Worm (Caenorhabditis elegans) whole organism, mixed stage, embryonic: ENCODE measurements around the gene Y37H2C.4.

Experiments used
- M03D4.4 ChIP-seq: sonication (generic microtip); optimal IDR thresholded peaks from 2 replicates; lab custom pipeline; 2017; ENCODE audit warnings: mild to moderate bottlenecking, missing genetic modification characterization, missing compliant biosample characterization
- bed-3 ChIP-seq: fragments of 200-800 bp; sonication (Bioruptor generic); optimal IDR thresholded peaks from 3 replicates; lab custom pipeline; 2018; ENCODE audit warnings: mild to moderate bottlenecking, missing genetic modification characterization, moderate library complexity, missing compliant biosample characterization
- blmp-1 ChIP-seq: fragments of 150-350 bp; optimal IDR thresholded peaks from 2 replicates; lab custom pipeline; 2014; ENCODE audit warnings: missing biosample characterization, missing genetic modification characterization
- ceh-39 ChIP-seq: fragments of 150-350 bp; optimal IDR thresholded peaks from 2 replicates; lab custom pipeline; 2014; ENCODE audit warnings: missing biosample characterization, missing genetic modification characterization
- ceh-43 ChIP-seq: fragments of 200-800 bp; sonication (Bioruptor generic); optimal IDR thresholded peaks from 2 replicates; lab custom pipeline; 2018; ENCODE audit warnings: mild to moderate bottlenecking, missing genetic modification characterization, moderate library complexity, missing compliant biosample characterization
- ceh-83 ChIP-seq: fragments of 200-800 bp; sonication (Bioruptor generic); optimal IDR thresholded peaks from 2 replicates; lab custom pipeline; 2018; ENCODE audit warnings: mild to moderate bottlenecking, missing genetic modification characterization, missing compliant biosample characterization
- ces-1 ChIP-seq: fragments of 150-350 bp; optimal IDR thresholded peaks from 2 replicates; lab custom pipeline; 2014; ENCODE audit warnings: missing biosample characterization, missing genetic modification reagents, missing genetic modification characterization
- cnd-1 ChIP-seq: fragments of 200-800 bp; sonication (Bioruptor generic); optimal IDR thresholded peaks from 2 replicates; lab custom pipeline; 2018; ENCODE audit warnings: mild to moderate bottlenecking, missing genetic modification characterization, missing compliant biosample characterization
- drap-1 ChIP-seq: fragments of 200-800 bp; sonication (Bioruptor generic); optimal IDR thresholded peaks from 3 replicates; lab custom pipeline; 2018; ENCODE audit warnings: mild to moderate bottlenecking, missing genetic modification characterization, missing compliant biosample characterization
- elt-1 ChIP-seq: sonication (generic microtip); optimal IDR thresholded peaks from 2 replicates; lab custom pipeline; 2017; ENCODE audit warnings: missing genetic modification characterization, mild to moderate bottlenecking, missing compliant biosample characterization, antibody characterized with exemption, moderate library complexity, borderline replicate concordance; ENCODE audit not compliant: insufficient read depth
- elt-3 ChIP-seq: fragments of 150-350 bp; optimal IDR thresholded peaks from 2 replicates; lab custom pipeline; 2014; ENCODE audit warnings: missing biosample characterization, missing genetic modification characterization
- flh-1 ChIP-seq: fragments of 200-800 bp; sonication (Bioruptor generic); optimal IDR thresholded peaks from 2 replicates; lab custom pipeline; 2018; ENCODE audit warnings: mild to moderate bottlenecking, missing genetic modification characterization, moderate library complexity, missing compliant biosample characterization
- ham-2 ChIP-seq: fragments of 200-800 bp; sonication (Bioruptor generic); optimal IDR thresholded peaks from 2 replicates; lab custom pipeline; 2018; ENCODE audit warnings: mild to moderate bottlenecking, missing genetic modification characterization, missing compliant biosample characterization
- hlh-1 ChIP-seq: fragments of 150-350 bp; optimal IDR thresholded peaks from 2 replicates; lab custom pipeline; 2014; ENCODE audit warnings: missing biosample characterization, missing genetic modification reagents, missing genetic modification characterization
- lin-13 ChIP-seq: fragments of 150-350 bp; optimal IDR thresholded peaks from 2 replicates; lab custom pipeline; 2014; ENCODE audit warnings: missing biosample characterization, missing genetic modification characterization
- lin-32 ChIP-seq: fragments of 200-800 bp; sonication (Bioruptor generic); optimal IDR thresholded peaks from 2 replicates; lab custom pipeline; 2018; ENCODE audit warnings: mild to moderate bottlenecking, missing genetic modification characterization, missing compliant biosample characterization
- lsy-2 ChIP-seq: fragments of 150-350 bp; optimal IDR thresholded peaks from 2 replicates; lab custom pipeline; 2014; ENCODE audit warnings: missing biosample characterization, missing genetic modification characterization
- mab-5 ChIP-seq: fragments of 150-350 bp; optimal IDR thresholded peaks from 2 replicates; lab custom pipeline; 2014; ENCODE audit warnings: missing biosample characterization, missing genetic modification characterization
- mls-2 ChIP-seq: sonication (generic microtip); optimal IDR thresholded peaks from 2 replicates; lab custom pipeline; 2016; ENCODE audit warnings: mild to moderate bottlenecking, missing genetic modification characterization, moderate library complexity, missing compliant biosample characterization
- nhr-12 ChIP-seq: fragments of 150-350 bp; optimal IDR thresholded peaks from 2 replicates; lab custom pipeline; 2014; ENCODE audit warnings: missing biosample characterization, missing genetic modification characterization
- nhr-237 ChIP-seq: fragments of 150-350 bp; optimal IDR thresholded peaks from 2 replicates; lab custom pipeline; 2014; ENCODE audit warnings: missing biosample characterization, missing genetic modification characterization
- nhr-28 ChIP-seq: fragments of 150-350 bp; optimal IDR thresholded peaks from 2 replicates; lab custom pipeline; 2014; ENCODE audit warnings: missing biosample characterization, missing genetic modification characterization
- nhr-76 ChIP-seq: sonication (generic microtip); optimal IDR thresholded peaks from 2 replicates; lab custom pipeline; 2017; ENCODE audit warnings: missing biosample characterization, missing genetic modification characterization
- pha-4 ChIP-seq: fragments of 150-350 bp; optimal IDR thresholded peaks from 2 replicates; lab custom pipeline; 2018; ENCODE audit warnings: missing biosample characterization, missing genetic modification reagents, missing genetic modification characterization
- sem-2 ChIP-seq: fragments of 200-800 bp; sonication (Bioruptor generic); optimal IDR thresholded peaks from 2 replicates; lab custom pipeline; 2018; ENCODE audit warnings: mild to moderate bottlenecking, missing genetic modification characterization, missing compliant biosample characterization
- snpc-4 ChIP-seq: fragments of 150-350 bp; optimal IDR thresholded peaks from 2 replicates; lab custom pipeline; 2014; ENCODE audit warnings: missing biosample characterization, missing genetic modification characterization
- sptf-1 ChIP-seq: sonication (generic microtip); optimal IDR thresholded peaks from 2 replicates; lab custom pipeline; 2017; ENCODE audit warnings: mild to moderate bottlenecking, missing genetic modification characterization, moderate library complexity, missing compliant biosample characterization
- tbx-8 ChIP-seq: fragments of 200-800 bp; sonication (Bioruptor generic); optimal IDR thresholded peaks from 2 replicates; lab custom pipeline; 2018; ENCODE audit warnings: mild to moderate bottlenecking, missing genetic modification characterization, moderate library complexity, missing compliant biosample characterization
- unc-120 ChIP-seq: sonication (generic microtip); optimal IDR thresholded peaks from 2 replicates; lab custom pipeline; 2017; ENCODE audit warnings: missing genetic modification characterization, missing compliant biosample characterization; ENCODE audit not compliant: poor library complexity, severe bottlenecking
- unc-39 ChIP-seq: fragments of 150-350 bp; optimal IDR thresholded peaks from 2 replicates; lab custom pipeline; 2014; ENCODE audit warnings: missing biosample characterization, missing genetic modification characterization
- unc-62 ChIP-seq: fragments of 150-350 bp; optimal IDR thresholded peaks from 2 replicates; lab custom pipeline; 2014; ENCODE audit warnings: missing biosample characterization, missing genetic modification reagents, missing genetic modification characterization
- zip-8 ChIP-seq: fragments of 150-350 bp; optimal IDR thresholded peaks from 2 replicates; lab custom pipeline; 2014; ENCODE audit warnings: missing biosample characterization, missing genetic modification characterization
- ztf-11 ChIP-seq: fragments of 150-350 bp; optimal IDR thresholded peaks from 2 replicates; lab custom pipeline; 2014; ENCODE audit warnings: missing biosample characterization, missing genetic modification characterization

Gene Y37H2C.4

ce11 chrV:18266238-18266637 lies 4.3 kb upstream of the Y37H2C.4 start, which contains the start of gene R10E8.6:
Gene R10E8.6, minus strand, starts transcription at chrV:18266391.
- no peak for TF ChIP-seq zip-8 (tag; lab: Kevin White, UChicago)
- TF ChIP-seq lin-32 (GFP tag; lab: Kevin White, UChicago): no peak
- TF ChIP-seq elt-3 (tag; lab: Kevin White, UChicago): no peak
- no peak for TF ChIP-seq unc-62
- no peak for TF ChIP-seq blmp-1 (tag; lab: Kevin White, UChicago)
- TF ChIP-seq lsy-2 (tag; lab: Kevin White, UChicago): no peak
- no peak for TF ChIP-seq ztf-11 (tag; lab: Kevin White, UChicago)
- TF ChIP-seq drap-1 (GFP tag; lab: Kevin White, UChicago): no peak
- TF ChIP-seq bed-3: no peak
- TF ChIP-seq ceh-83: no peak
- no peak for TF ChIP-seq nhr-28
- TF ChIP-seq ham-2 (GFP tag; lab: Kevin White, UChicago): no peak
- no peak for TF ChIP-seq snpc-4 (tag; lab: Kevin White, UChicago)
- TF ChIP-seq unc-39 (tag; lab: Kevin White, UChicago): no peak
- TF ChIP-seq, all 35 proteins: peak for 0

DNA sequence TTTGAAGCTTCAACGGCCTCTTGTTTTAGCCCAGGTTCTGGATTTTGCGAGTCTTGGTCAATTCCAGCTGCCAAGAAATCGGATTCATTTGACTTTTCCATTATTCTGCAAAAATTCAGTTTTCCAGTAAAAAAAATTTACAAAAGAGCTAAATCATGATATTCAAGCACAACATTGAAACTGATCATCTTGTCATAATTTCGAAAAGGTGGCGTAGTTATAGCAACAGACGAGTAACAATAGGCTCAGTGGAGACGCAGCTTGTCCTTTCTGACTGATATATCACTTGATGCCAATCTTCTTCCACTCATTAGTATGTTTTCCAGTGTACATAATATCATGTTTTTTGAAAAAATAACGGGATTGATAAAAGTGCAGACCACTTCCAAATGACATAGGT lies 1.8 kb upstream of the Y37H2C.4 start, which contains the start of gene fbxa-213:
Gene fbxa-213, minus strand, starts transcription at position 101 of the 400 bp plus-strand sequence.
- TF ChIP-seq lsy-2 (tag; lab: Kevin White, UChicago) (no peak), ces-1 (GFP tag; lab: Kevin White, UChicago) (no peak), flh-1 (GFP tag; lab: Kevin White, UChicago) (no peak), cnd-1 (no peak), unc-62 (no peak), unc-120 (tag; lab: Kevin White, UChicago) (no peak), pha-4 (tag; lab: Kevin White, UChicago) (no peak), sptf-1 (tag; lab: Kevin White, UChicago) (no peak), blmp-1 (tag; lab: Kevin White, UChicago) (no peak), lin-13 (tag; lab: Kevin White, UChicago) (no peak), ham-2 (GFP tag; lab: Kevin White, UChicago) (no peak), ztf-11 (tag; lab: Kevin White, UChicago) (no peak), nhr-76 (tag; lab: Kevin White, UChicago) (no peak), ceh-39 (tag; lab: Kevin White, UChicago) (no peak), nhr-237 (tag; lab: Kevin White, UChicago) (no peak), sem-2 (GFP tag; lab: Kevin White, UChicago) (no peak)

ce11 chrV:18269885-18270284 lies 618 bp upstream of the Y37H2C.4 start, which contains the start of gene skr-6:
Gene skr-6, minus strand, starts transcription at chrV:18269985.
- no peak for TF ChIP-seq tbx-8 (GFP tag; lab: Kevin White, UChicago)
- TF ChIP-seq hlh-1 (tag; lab: Kevin White, UChicago): no peak
- no peak for TF ChIP-seq drap-1 (GFP tag; lab: Kevin White, UChicago)
- TF ChIP-seq nhr-12 (tag; lab: Kevin White, UChicago): no peak
- no peak for TF ChIP-seq elt-1
- TF ChIP-seq nhr-237 (tag; lab: Kevin White, UChicago): no peak
- TF ChIP-seq unc-120 (tag; lab: Kevin White, UChicago): no peak
- no peak for TF ChIP-seq ceh-83
- no peak for TF ChIP-seq ceh-43 (GFP tag; lab: Kevin White, UChicago)
- TF ChIP-seq lsy-2 (tag; lab: Kevin White, UChicago): no peak
- TF ChIP-seq snpc-4 (tag; lab: Kevin White, UChicago): no peak
- TF ChIP-seq elt-3 (tag; lab: Kevin White, UChicago): no peak
- no peak for TF ChIP-seq bed-3
- no peak for TF ChIP-seq cnd-1
- TF ChIP-seq nhr-28: no peak
- no peak for TF ChIP-seq lin-32 (GFP tag; lab: Kevin White, UChicago)
- TF ChIP-seq, all 35 proteins: peak for 0

- no peak for TF ChIP-seq sem-2 (GFP tag; lab: Kevin White, UChicago)
- no peak for TF ChIP-seq sptf-1 (tag; lab: Kevin White, UChicago)
- no peak for TF ChIP-seq lin-32 (GFP tag; lab: Kevin White, UChicago)
- no peak for TF ChIP-seq unc-120 (tag; lab: Kevin White, UChicago)
- TF ChIP-seq ceh-39 (tag; lab: Kevin White, UChicago): no peak
- no peak for TF ChIP-seq mls-2 (tag; lab: Kevin White, UChicago)
- no peak for TF ChIP-seq ceh-43 (GFP tag; lab: Kevin White, UChicago)
- TF ChIP-seq mab-5 (tag; lab: Kevin White, UChicago): no peak
- TF ChIP-seq M03D4.4: no peak
- TF ChIP-seq nhr-237 (tag; lab: Kevin White, UChicago): no peak
- no peak for TF ChIP-seq blmp-1 (tag; lab: Kevin White, UChicago)
- TF ChIP-seq ham-2 (GFP tag; lab: Kevin White, UChicago): no peak
- no peak for TF ChIP-seq nhr-28
- TF ChIP-seq elt-3 (tag; lab: Kevin White, UChicago): no peak
- TF ChIP-seq, all 35 proteins: peak for 0
Measured at ce11 chrV:18280778-18281177, 10.3 kb downstream of the Y37H2C.4 start, which contains the start of gene Y51A2A.16. Gene Y51A2A.16, minus strand, starts transcription at chrV:18280878.
